Worm (Caenorhabditis elegans) whole organism, L1 larva: ENCODE data around the gene srbc-59.

Experiments used
- C04F5.9 ChIP-seq: sonication (generic microtip); optimal IDR thresholded peaks from 2 replicates; lab custom pipeline; 2016; ENCODE audit warnings: missing genetic modification characterization, missing compliant biosample characterization
- F16B12.6 ChIP-seq: fragments of 150-350 bp; optimal IDR thresholded peaks from 2 replicates; lab custom pipeline; 2014; ENCODE audit warnings: missing biosample characterization, missing genetic modification characterization
- alr-1 ChIP-seq: fragments of 200-800 bp; sonication (Bioruptor generic); optimal IDR thresholded peaks from 2 replicates; lab custom pipeline; 2018; ENCODE audit warnings: borderline replicate concordance, mild to moderate bottlenecking, missing genetic modification characterization, missing compliant biosample characterization
- ceh-63 ChIP-seq: fragments of 200-800 bp; sonication (Bioruptor generic); optimal IDR thresholded peaks from 2 replicates; lab custom pipeline; 2018; ENCODE audit warnings: mild to moderate bottlenecking, missing genetic modification characterization, missing compliant biosample characterization
- ceh-8 ChIP-seq: fragments of 200-800 bp; sonication (Bioruptor generic); optimal IDR thresholded peaks from 2 replicates; lab custom pipeline; 2018; ENCODE audit warnings: mild to moderate bottlenecking, missing genetic modification characterization, moderate library complexity, missing compliant biosample characterization
- ceh-88 ChIP-seq: fragments of 200-800 bp; sonication (Bioruptor generic); IDR thresholded peaks from 2 replicates; pipeline ENCODE4 v1.3.6; 2022; ENCODE audit warnings: missing genetic modification characterization, missing compliant biosample characterization
- ceh-90 ChIP-seq: sonication (generic microtip); optimal IDR thresholded peaks from 2 replicates; lab custom pipeline; 2016; ENCODE audit warnings: missing genetic modification characterization, missing compliant biosample characterization
- ces-1 ChIP-seq: fragments of 150-350 bp; optimal IDR thresholded peaks from 2 replicates; lab custom pipeline; 2014; ENCODE audit warnings: missing biosample characterization, missing genetic modification reagents, missing genetic modification characterization
- dpl-1 ChIP-seq, 3 experiments: fragments of 150-350 bp in 2 of 3; sonication (generic microtip) in 1 of 3; optimal IDR thresholded peaks; 2 replicates each; lab custom pipeline; 2014 to 2017; ENCODE audit warnings: missing biosample characterization in 3 of 3, missing genetic modification characterization in 3 of 3, missing genetic modification reagents in 3 of 3
- dsc-1 ChIP-seq: sonication (generic microtip); optimal IDR thresholded peaks from 2 replicates; lab custom pipeline; 2016; ENCODE audit warnings: mild to moderate bottlenecking, missing genetic modification characterization, missing compliant biosample characterization
- egl-27 ChIP-seq, 2 experiments: fragments of 150-350 bp in 1 of 2; sonication (generic microtip); optimal IDR thresholded peaks; 3 replicates each; lab custom pipeline; 2017 to 2018; ENCODE audit warnings: missing biosample characterization in 2 of 2, missing genetic modification characterization in 2 of 2, missing genetic modification reagents in 2 of 2
- elt-2 ChIP-seq: sonication (generic microtip); optimal IDR thresholded peaks from 2 replicates; lab custom pipeline; 2016; ENCODE audit warnings: missing genetic modification characterization, mild to moderate bottlenecking, inconsistent platforms, missing compliant biosample characterization, missing genetic modification reagents
- ets-5 ChIP-seq: fragments of 200-800 bp; sonication (Bioruptor generic); IDR thresholded peaks from 2 replicates; pipeline ENCODE4 v1.3.6; 2022; ENCODE audit warnings: missing genetic modification characterization, missing compliant biosample characterization
- fkh-10 ChIP-seq: sonication (generic microtip); optimal IDR thresholded peaks from 2 replicates; lab custom pipeline; 2017; ENCODE audit warnings: missing biosample characterization, missing genetic modification reagents, missing genetic modification characterization
- fkh-8 ChIP-seq: sonication (generic microtip); optimal IDR thresholded peaks from 2 replicates; lab custom pipeline; 2016; ENCODE audit warnings: mild to moderate bottlenecking, missing genetic modification characterization, missing compliant biosample characterization
- fos-1 ChIP-seq: fragments of 150-350 bp; optimal IDR thresholded peaks from 2 replicates; lab custom pipeline; 2014; ENCODE audit warnings: missing biosample characterization, missing genetic modification characterization
- grh-1 ChIP-seq: fragments of 200-800 bp; sonication (Bioruptor generic); IDR thresholded peaks from 2 replicates; pipeline ENCODE4 v1.3.6; 2022; ENCODE audit warnings: missing genetic modification reagents, missing genetic modification characterization, missing compliant biosample characterization
- hpl-2 ChIP-seq: fragments of 150-350 bp; optimal IDR thresholded peaks from 2 replicates; lab custom pipeline; 2014; ENCODE audit warnings: missing biosample characterization, missing genetic modification reagents, missing genetic modification characterization
- jun-1 ChIP-seq: fragments of 150-350 bp; optimal IDR thresholded peaks from 2 replicates; lab custom pipeline; 2014; ENCODE audit warnings: missing biosample characterization, missing genetic modification reagents, missing genetic modification characterization
- lin-13 ChIP-seq: fragments of 150-350 bp; optimal IDR thresholded peaks from 2 replicates; lab custom pipeline; 2014; ENCODE audit warnings: missing biosample characterization, missing genetic modification reagents, missing genetic modification characterization
- lin-14 ChIP-seq: fragments of 200-800 bp; sonication (Bioruptor generic); optimal IDR thresholded peaks from 2 replicates; lab custom pipeline; 2018; ENCODE audit warnings: mild to moderate bottlenecking, missing genetic modification characterization, moderate library complexity, missing compliant biosample characterization
- lsy-2 ChIP-seq, 2 experiments: fragments of 150-350 bp; optimal IDR thresholded peaks; 2 replicates each; lab custom pipeline; 2014; ENCODE audit warnings: missing biosample characterization in 2 of 2, missing genetic modification characterization in 2 of 2
- mab-9 ChIP-seq: fragments of 200-800 bp; sonication (Bioruptor generic); IDR thresholded peaks from 2 replicates; pipeline ENCODE4 v1.3.6; 2022; ENCODE audit warnings: missing genetic modification reagents, missing genetic modification characterization, missing compliant biosample characterization
- mdl-1 ChIP-seq, 2 experiments: fragments of 150-350 bp; optimal IDR thresholded peaks; 2 replicates each; lab custom pipeline; 2014 to 2017; ENCODE audit warnings: missing biosample characterization in 2 of 2, missing genetic modification characterization in 2 of 2, inconsistent platforms in 1 of 2
- nhr-11 ChIP-seq: fragments of 150-350 bp; optimal IDR thresholded peaks from 2 replicates; lab custom pipeline; 2014; ENCODE audit warnings: missing biosample characterization, missing genetic modification characterization
- nhr-19 ChIP-seq: fragments of 200-800 bp; sonication (Bioruptor generic); conservative IDR thresholded peaks from 2 replicates; pipeline ENCODE4 v1.3.6; 2022; ENCODE audit warnings: missing genetic modification characterization, missing compliant biosample characterization
- nhr-20 ChIP-seq: sonication (generic microtip); optimal IDR thresholded peaks from 2 replicates; lab custom pipeline; 2016; ENCODE audit warnings: mild to moderate bottlenecking, missing genetic modification characterization, missing compliant biosample characterization
- nhr-84 ChIP-seq: sonication (generic microtip); optimal IDR thresholded peaks from 2 replicates; lab custom pipeline; 2017; ENCODE audit warnings: missing biosample characterization, missing genetic modification characterization
- nhr-85 ChIP-seq: sonication (generic microtip); peaks from one replicate; lab custom pipeline; 2016; ENCODE audit warnings: missing genetic modification characterization, inconsistent platforms, missing compliant biosample characterization
- nhr-90 ChIP-seq: sonication (generic microtip); optimal IDR thresholded peaks from 2 replicates; lab custom pipeline; 2016; ENCODE audit warnings: mild to moderate bottlenecking, missing genetic modification characterization, missing compliant biosample characterization; ENCODE audit not compliant: poor library complexity
- pag-3 ChIP-seq: sonication (generic microtip); optimal IDR thresholded peaks from 2 replicates; lab custom pipeline; 2017; ENCODE audit warnings: missing genetic modification characterization, mild to moderate bottlenecking, missing compliant biosample characterization, antibody characterized with exemption, borderline replicate concordance; ENCODE audit not compliant: insufficient read depth
- rnt-1 ChIP-seq: sonication (generic microtip); optimal IDR thresholded peaks from 2 replicates; lab custom pipeline; 2016; ENCODE audit warnings: mild to moderate bottlenecking, missing genetic modification characterization, moderate library complexity, missing compliant biosample characterization
- skn-1 ChIP-seq: fragments of 150-350 bp; optimal IDR thresholded peaks from 2 replicates; lab custom pipeline; 2014; ENCODE audit warnings: missing biosample characterization, missing genetic modification characterization
- snpc-4 ChIP-seq: fragments of 150-350 bp; optimal IDR thresholded peaks from 2 replicates; lab custom pipeline; 2014; ENCODE audit warnings: missing biosample characterization, missing genetic modification characterization
- snu-23 ChIP-seq: sonication (generic microtip); optimal IDR thresholded peaks from 2 replicates; lab custom pipeline; 2016; ENCODE audit warnings: missing genetic modification characterization, missing compliant biosample characterization
- sox-4 ChIP-seq: sonication (generic microtip); optimal IDR thresholded peaks from 2 replicates; lab custom pipeline; 2016; ENCODE audit warnings: missing genetic modification characterization, missing compliant biosample characterization
- sup-37 ChIP-seq: fragments of 200-800 bp; sonication (Bioruptor generic); optimal IDR thresholded peaks from 2 replicates; lab custom pipeline; 2018; ENCODE audit warnings: mild to moderate bottlenecking, missing genetic modification characterization, missing compliant biosample characterization
- swsn-7 ChIP-seq: sonication (generic microtip); optimal IDR thresholded peaks from 2 replicates; lab custom pipeline; 2016; ENCODE audit warnings: missing genetic modification characterization, missing compliant biosample characterization
- tbx-2 ChIP-seq: sonication (generic microtip); optimal IDR thresholded peaks from 2 replicates; lab custom pipeline; 2016; ENCODE audit warnings: missing genetic modification characterization, missing compliant biosample characterization
- unc-130 ChIP-seq: fragments of 150-350 bp; optimal IDR thresholded peaks from 2 replicates; lab custom pipeline; 2017; ENCODE audit warnings: missing biosample characterization, missing genetic modification characterization, inconsistent platforms
- unc-30 ChIP-seq: sonication (generic microtip); optimal IDR thresholded peaks from 2 replicates; lab custom pipeline; 2017; ENCODE audit warnings: missing biosample characterization, missing genetic modification characterization
- unc-62 ChIP-seq: fragments of 150-350 bp; optimal IDR thresholded peaks from 2 replicates; lab custom pipeline; 2014; ENCODE audit warnings: missing biosample characterization, missing genetic modification reagents, missing genetic modification characterization
- unc-86 ChIP-seq: sonication (generic microtip); optimal IDR thresholded peaks from 2 replicates; lab custom pipeline; 2016; ENCODE audit warnings: missing genetic modification characterization, missing compliant biosample characterization
- unc-98 ChIP-seq: fragments of 200-800 bp; sonication (Bioruptor generic); IDR thresholded peaks from 2 replicates; pipeline ENCODE4 v1.3.6; 2022; ENCODE audit warnings: missing genetic modification characterization, missing compliant biosample characterization
- zip-4 ChIP-seq: fragments of 200-800 bp; sonication (Bioruptor generic); optimal IDR thresholded peaks from 2 replicates; lab custom pipeline; 2018; ENCODE audit warnings: mild to moderate bottlenecking, missing genetic modification characterization, moderate library complexity, missing compliant biosample characterization
- ztf-11 ChIP-seq, 2 experiments: sonication (generic microtip); optimal IDR thresholded peaks; 2 replicates each; lab custom pipeline; 2016 to 2017; ENCODE audit warnings: missing genetic modification characterization in 2 of 2, missing biosample characterization in 1 of 2, missing compliant biosample characterization in 1 of 2
- ztf-4 ChIP-seq: fragments of 150-350 bp; optimal IDR thresholded peaks from 2 replicates; lab custom pipeline; 2014; ENCODE audit warnings: missing biosample characterization, missing genetic modification characterization

srbc-59 gene

DNA sequence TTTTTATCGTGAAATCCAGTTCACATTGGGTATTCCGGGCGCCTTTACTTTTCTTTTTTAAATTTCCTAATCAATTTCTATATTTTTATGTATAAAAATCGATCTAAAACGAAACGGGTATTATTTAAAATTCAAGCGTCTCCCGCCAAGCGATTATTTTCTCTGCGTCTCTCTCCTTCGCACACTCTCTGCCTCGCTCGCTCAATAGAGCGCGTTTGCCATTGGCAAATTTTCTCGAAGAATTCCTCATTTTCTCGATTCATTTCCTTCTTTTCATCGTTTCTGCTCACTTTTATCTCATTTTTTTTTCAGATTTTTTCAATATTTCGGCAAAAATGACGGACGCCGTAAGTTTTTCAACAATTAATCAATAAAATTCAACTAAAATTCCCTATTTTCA is 5.2 kb upstream of the srbc-59 start, which contains the start of gene sti-1 (continued):
- TF ChIP-seq egl-27 (tag; optimal IDR thresholded peaks at IDR 0.05; lab: Kevin White, UChicago) (no peak), unc-98 (GFP tag; lab: Robert Waterston, UW) (peak; percentile 35; the same call in 1 of the 2 replicates), nhr-19 (GFP tag; lab: Robert Waterston, UW) (peak; percentile 92), nhr-84 (tag; lab: Kevin White, UChicago) (no peak), ztf-11 (tag; optimal IDR thresholded peaks at IDR 0.05; lab: Kevin White, UChicago) (peak in 1 of 2 experiments; percentile 70), alr-1 (tag; lab: Kevin White, UChicago) (no peak), nhr-85 (tag; lab: Kevin White, UChicago) (peak; percentile 93), ceh-8 (GFP tag; lab: Kevin White, UChicago) (peak; percentile 68), sup-37 (peak; percentile 72), elt-2 (tag; lab: Kevin White, UChicago) (peak; percentile 49), C04F5.9 (tag; lab: Kevin White, UChicago) (peak; percentile 41), skn-1 (tag; lab: Kevin White, UChicago) (peak; percentile 74), zip-4 (peak; percentile 56), unc-86 (tag; lab: Kevin White, UChicago) (peak; percentile 87), ceh-90 (tag; lab: Kevin White, UChicago) (no peak), lin-14 (GFP tag; lab: Kevin White, UChicago) (peak; percentile 98), lin-13 (peak; percentile 79), unc-30 (tag; lab: Kevin White, UChicago) (no peak), snpc-4 (tag; lab: Kevin White, UChicago) (peak; percentile 65), ztf-4 (tag; lab: Kevin White, UChicago) (no peak), nhr-20 (tag; lab: Kevin White, UChicago) (peak; percentile 93), ces-1 (GFP tag; lab: Kevin White, UChicago) (no peak), unc-130 (peak; percentile 89), grh-1 (peak; percentile 77), jun-1 (tag; lab: Kevin White, UChicago) (peak; percentile 86), mab-9 (GFP tag; lab: Robert Waterston, UW) (peak; percentile 79), ceh-63 (GFP tag; lab: Kevin White, UChicago) (no peak), pag-3 (tag; lab: Kevin White, UChicago) (no peak), dpl-1 (GFP tag; optimal IDR thresholded peaks at IDR 0.05; lab: Kevin White, UChicago) (peak; percentile 96 to 97 (median 97)), tbx-2 (tag; lab: Kevin White, UChicago) (peak; percentile 91), ceh-88 (GFP tag; lab: Robert Waterston, UW) (peak; percentile 53; the same call in 1 of the 2 replicates), nhr-11 (tag; lab: Kevin White, UChicago) (peak; percentile 81), nhr-90 (tag; lab: Kevin White, UChicago) (peak; percentile 89), snu-23 (GFP tag; lab: Kevin White, UChicago) (peak; percentile 97), rnt-1 (tag; lab: Kevin White, UChicago) (peak; percentile 91), swsn-7 (tag; lab: Kevin White, UChicago) (peak; percentile 92)

DNA sequence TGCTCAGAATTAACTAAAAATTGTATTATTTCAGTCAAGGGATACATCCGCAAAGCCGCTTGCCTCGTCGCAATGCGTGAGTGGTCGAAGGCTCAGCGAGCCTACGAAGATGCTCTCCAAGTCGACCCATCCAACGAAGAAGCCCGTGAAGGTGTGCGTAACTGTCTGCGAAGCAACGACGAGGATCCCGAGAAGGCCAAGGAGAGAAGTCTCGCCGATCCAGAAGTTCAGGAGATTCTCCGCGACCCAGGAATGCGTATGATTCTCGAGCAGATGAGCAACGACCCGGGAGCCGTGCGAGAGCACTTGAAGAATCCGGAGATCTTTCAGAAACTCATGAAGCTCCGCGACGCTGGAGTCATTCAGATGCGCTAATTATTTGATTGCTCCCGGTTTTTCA is 4.1 kb upstream of the srbc-59 start:
- TF ChIP-seq ces-1 (GFP tag; lab: Kevin White, UChicago), result no peak
- no peak for TF ChIP-seq ceh-90 (tag; lab: Kevin White, UChicago)
- TF ChIP-seq fkh-8 (tag; lab: Kevin White, UChicago), result no peak

DNA sequence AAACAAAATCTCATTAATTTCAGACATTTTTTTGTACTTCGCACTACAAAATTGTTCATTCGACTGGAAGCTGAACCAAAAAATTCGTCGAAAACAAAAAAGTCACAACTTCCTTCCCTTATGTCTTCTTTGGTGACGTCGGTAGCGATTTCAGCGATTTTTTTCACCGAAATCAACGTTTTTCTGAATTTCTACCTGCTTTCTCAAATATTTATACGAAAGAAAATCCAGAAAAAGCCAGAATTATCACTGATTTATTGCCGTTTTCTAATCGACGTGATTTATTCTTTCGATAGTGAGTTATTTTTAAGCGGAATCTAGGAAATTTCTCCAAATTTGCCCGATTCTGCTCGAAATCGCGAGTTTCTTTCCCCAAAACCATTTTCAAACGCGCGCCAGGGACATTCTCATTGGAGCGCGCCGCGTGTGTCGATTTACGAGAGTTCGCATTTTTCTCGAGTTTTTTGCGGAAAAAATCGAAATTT is 3.5 kb upstream of the srbc-59 start, which contains the start of gene srbc-58:
srbc-58 (plus strand) TSS at position 121 of the 485 bp plus-strand sequence.
- TF ChIP-seq pag-3 (tag; lab: Kevin White, UChicago) (no peak), ceh-90 (tag; lab: Kevin White, UChicago) (no peak), fos-1 (no peak), fkh-10 (GFP tag; lab: Kevin White, UChicago) (no peak), dsc-1 (no peak), ceh-8 (GFP tag; lab: Kevin White, UChicago) (no peak), F16B12.6 (tag; lab: Kevin White, UChicago) (no peak), unc-98 (GFP tag; lab: Robert Waterston, UW) (no peak), mdl-1 (tag; optimal IDR thresholded peaks at IDR 0.05; lab: Kevin White, UChicago) (no peak), nhr-84 (tag; lab: Kevin White, UChicago) (no peak), nhr-11 (tag; lab: Kevin White, UChicago) (no peak), ets-5 (GFP tag; lab: Robert Waterston, UW) (no peak), nhr-20 (tag; lab: Kevin White, UChicago) (no peak), jun-1 (tag; lab: Kevin White, UChicago) (no peak), unc-130 (no peak), lsy-2 (tag; optimal IDR thresholded peaks at IDR 0.05; lab: Kevin White, UChicago) (peak in 1 of 2 experiments; percentile 11), unc-62 (GFP tag; lab: Kevin White, UChicago) (no peak), ztf-4 (tag; lab: Kevin White, UChicago) (no peak), hpl-2 (GFP tag; lab: Kevin White, UChicago) (no peak), sox-4 (tag; lab: Kevin White, UChicago) (no peak)
